Worm (Caenorhabditis elegans) whole organism, L4/young adult: ENCODE results near the gene C02D5.2.

Experiments used
- W03F9.2 ChIP-seq: fragments of 150-350 bp; optimal IDR thresholded peaks from 2 replicates; lab custom pipeline; 2014; ENCODE audit warnings: missing biosample characterization, missing genetic modification characterization
- dao-5 ChIP-seq: sonication (generic microtip); optimal IDR thresholded peaks from 2 replicates; lab custom pipeline; 2016; ENCODE audit warnings: missing genotype, missing genetic modification characterization, moderate library complexity, missing compliant biosample characterization
- him-1 ChIP-seq: sonication (generic microtip); optimal IDR thresholded peaks from 2 replicates; lab custom pipeline; 2016; ENCODE audit warnings: missing genotype, missing genetic modification reagents, missing genetic modification characterization, missing compliant biosample characterization

DNA sequence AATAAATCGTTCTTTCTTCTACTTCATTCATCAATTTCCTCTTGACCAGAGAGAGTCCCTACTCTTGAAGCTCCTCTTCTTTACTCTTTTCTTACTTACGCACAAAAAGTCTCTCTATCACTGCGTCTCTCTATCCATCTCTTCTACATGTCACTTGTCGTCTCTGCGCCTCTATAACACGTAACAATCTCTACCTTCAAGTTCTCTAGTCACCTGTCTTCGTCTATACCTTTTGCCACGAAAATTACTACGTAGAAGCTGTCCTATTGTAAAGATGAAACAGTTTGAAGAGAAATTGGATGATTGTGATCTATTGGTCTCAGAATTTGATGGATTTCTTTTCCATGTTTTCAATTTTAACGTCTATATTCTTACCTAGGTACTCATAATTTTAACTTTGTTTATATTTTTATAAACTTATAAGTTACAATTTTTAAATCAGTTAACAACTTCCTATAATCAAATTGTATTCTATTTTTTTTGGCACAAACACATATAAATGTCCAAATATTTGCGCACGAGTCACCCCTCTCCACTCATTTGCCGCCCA is at the start of gene C02D5.2:
- TF ChIP-seq him-1, result no peak
- TF ChIP-seq W03F9.2, result no peak
- TF ChIP-seq dao-5 (tag; lab: Kevin White, UChicago), result no peak
